Fruit fly (Drosophila melanogaster): Measurements from ENCODE around the gene Ttc1.

DNA sequence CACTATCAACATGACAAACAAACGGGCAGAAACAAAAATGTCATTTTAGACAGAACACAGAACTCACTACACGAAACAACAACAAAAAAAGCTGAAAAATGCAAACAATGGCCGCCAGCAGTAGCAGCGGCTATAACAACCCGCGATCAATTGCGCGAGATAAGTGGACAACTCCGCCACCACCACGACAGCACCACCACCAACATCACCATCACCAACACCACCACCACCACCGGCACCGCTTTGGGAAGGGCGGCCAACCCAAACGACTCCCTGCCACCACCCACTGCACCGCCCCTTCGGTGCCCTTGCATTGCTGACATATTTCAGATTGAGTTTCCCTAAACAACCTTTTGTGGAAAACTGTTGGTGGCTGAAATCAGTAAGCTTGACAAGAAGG lies 36.2 kb downstream of the Ttc1 start:
- TF ChIP-seq CG13204 (GFP tag; optimal IDR thresholded peaks at IDR 0.05) (no peak), CG14655 (GFP tag; optimal IDR thresholded peaks at IDR 0.05) (no peak), CG12605 (GFP tag; IDR thresholded peaks at IDR 0.05) (no peak), fd96Ca (GFP tag; IDR thresholded peaks at IDR 0.05) (no peak), CG9948 (tag; optimal IDR thresholded peaks at IDR 0.05) (no peak)

Measured in whole organism, pupa.